Worm (Caenorhabditis elegans) whole organism, early embryonic: Measurements from ENCODE around the gene gpn-1.

ENCODE experiments used
- ama-1 ChIP-seq: fragments of 150-350 bp; optimal IDR thresholded peaks from 2 replicates; lab custom pipeline; 2014
- ceh-13 ChIP-seq: fragments of 200-800 bp; sonication (Bioruptor generic); optimal IDR thresholded peaks from 2 replicates; lab custom pipeline; 2018; ENCODE audit warnings: mild to moderate bottlenecking, missing genetic modification characterization, missing compliant biosample characterization
- ceh-36 ChIP-seq: sonication (generic microtip); optimal IDR thresholded peaks from 2 replicates; lab custom pipeline; 2016; ENCODE audit warnings: missing genetic modification characterization, inconsistent platforms, missing compliant biosample characterization
- flt-1 ChIP-seq: fragments of 200-800 bp; sonication (Bioruptor generic); IDR thresholded peaks from 2 replicates; pipeline ENCODE4 v1.3.6; 2022; ENCODE audit warnings: missing genetic modification characterization, missing compliant biosample characterization
- sea-1 ChIP-seq: fragments of 200-800 bp; sonication (Bioruptor generic); conservative IDR thresholded peaks from 2 replicates; pipeline ENCODE4 v1.3.6; 2022; ENCODE audit warnings: missing genetic modification characterization, missing compliant biosample characterization
- tra-4 ChIP-seq: sonication (generic microtip); optimal IDR thresholded peaks from 2 replicates; lab custom pipeline; 2017; ENCODE audit warnings: missing genetic modification characterization, missing compliant biosample characterization

DNA sequence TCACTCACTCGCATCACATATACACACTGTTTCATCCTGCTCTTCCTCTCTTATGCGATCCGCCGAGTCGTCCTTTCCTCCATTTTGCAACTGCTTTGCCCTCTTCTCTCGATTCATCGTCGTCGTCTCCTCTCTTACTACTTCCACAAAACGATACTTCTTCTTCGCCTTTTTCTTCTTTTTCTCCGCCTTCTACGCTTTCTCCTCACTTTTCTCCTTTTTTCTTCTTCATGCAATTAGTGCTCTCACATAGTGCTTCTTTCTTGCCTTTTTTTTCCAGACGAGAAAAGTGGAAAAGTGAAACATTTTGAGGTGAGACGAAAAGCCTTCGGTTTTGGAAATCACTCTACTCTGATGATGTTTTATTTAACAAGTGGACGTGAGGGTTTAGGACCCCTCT, 21.9 kb upstream of the gpn-1 start:
- TF ChIP-seq ama-1: no peak
- TF ChIP-seq tra-4 (tag; lab: Kevin White, UChicago): no peak
- TF ChIP-seq flt-1 (GFP tag; lab: Robert Waterston, UW): no peak
- no peak for TF ChIP-seq sea-1 (GFP tag; lab: Robert Waterston, UW)
- TF ChIP-seq ceh-13: no peak
- no peak for TF ChIP-seq ceh-36
